Fruit fly (Drosophila melanogaster) whole organism, embryonic: Measurements from ENCODE around the gene Dlip2.

Experiments used
- Abd-B ChIP-seq: fragments of 200-800 bp; sonication (Bioruptor generic); optimal IDR thresholded peaks from 2 replicates; lab custom pipeline; 2018; ENCODE audit warnings: missing biosample characterization, mild to moderate bottlenecking, missing genetic modification characterization, moderate library complexity
- Adf1 ChIP-seq: fragments of 200-800 bp; sonication (Bioruptor generic); IDR thresholded peaks from 2 replicates; pipeline ENCODE4 v1.3.6; 2022; ENCODE audit warnings: missing biosample characterization, missing genetic modification characterization
- Atf6 ChIP-seq: fragments of 200-800 bp; sonication (Bioruptor generic); IDR thresholded peaks from 2 replicates; pipeline ENCODE4 v1.3.6; 2022; ENCODE audit warnings: missing biosample characterization, missing genetic modification characterization
- Bdp1 ChIP-seq: fragments of 200-800 bp; sonication (Bioruptor generic); optimal IDR thresholded peaks from 3 replicates; lab custom pipeline; 2016; ENCODE audit warnings: missing biosample characterization, missing genetic modification characterization
- Blimp-1 ChIP-seq: fragments of 200-800 bp; sonication (Bioruptor generic); optimal IDR thresholded peaks from 3 replicates; lab custom pipeline; 2018; ENCODE audit warnings: missing biosample characterization, missing genetic modification characterization, mild to moderate bottlenecking, moderate library complexity, missing genetic modification reagents
- BtbVII ChIP-seq: fragments of 200-800 bp; sonication (Bioruptor generic); optimal IDR thresholded peaks from 3 replicates; lab custom pipeline; 2017; ENCODE audit warnings: missing biosample characterization, mild to moderate bottlenecking, missing genetic modification characterization
- CG10462 ChIP-seq: fragments of 200-800 bp; sonication (Bioruptor generic); optimal IDR thresholded peaks from 2 replicates; lab custom pipeline; 2016; ENCODE audit warnings: missing biosample characterization, missing genetic modification characterization
- CG11398 ChIP-seq: fragments of 200-800 bp; sonication (Bioruptor generic); optimal IDR thresholded peaks from 2 replicates; lab custom pipeline; 2016; ENCODE audit warnings: missing biosample characterization, missing genetic modification characterization
- CG12071 ChIP-seq: fragments of 200-800 bp; sonication (Bioruptor generic); optimal IDR thresholded peaks from 3 replicates; lab custom pipeline; 2018; ENCODE audit warnings: missing biosample characterization, mild to moderate bottlenecking, missing genetic modification characterization
- CG12391 ChIP-seq: fragments of 200-800 bp; sonication (Bioruptor generic); optimal IDR thresholded peaks from 3 replicates; lab custom pipeline; 2018; ENCODE audit warnings: missing biosample characterization, mild to moderate bottlenecking, missing genetic modification characterization, moderate library complexity
- CG12659 ChIP-seq: fragments of 200-800 bp; sonication (Bioruptor generic); optimal IDR thresholded peaks from 3 replicates; lab custom pipeline; 2017; ENCODE audit warnings: mild to moderate bottlenecking, missing biosample characterization, missing genetic modification reagents, missing genetic modification characterization
- CG13624 ChIP-seq: fragments of 200-800 bp; sonication (Bioruptor generic); optimal IDR thresholded peaks from 2 replicates; lab custom pipeline; 2016; ENCODE audit warnings: missing biosample characterization, missing genetic modification characterization
- CG14667 ChIP-seq: fragments of 200-800 bp; sonication (Bioruptor generic); IDR thresholded peaks from 2 replicates; pipeline ENCODE4 v1.3.6; 2022; ENCODE audit warnings: missing biosample characterization, missing genetic modification characterization
- CG15479 ChIP-seq: fragments of 200-800 bp; sonication (Bioruptor generic); optimal IDR thresholded peaks from 3 replicates; lab custom pipeline; 2019; ENCODE audit warnings: missing biosample characterization, mild to moderate bottlenecking, missing genetic modification characterization, moderate library complexity
- CG1647 ChIP-seq: fragments of 200-800 bp; sonication (Bioruptor generic); optimal IDR thresholded peaks from 3 replicates; lab custom pipeline; 2016; ENCODE audit warnings: missing biosample characterization, missing genetic modification characterization
- CG17328 ChIP-seq: fragments of 200-800 bp; sonication (Bioruptor generic); IDR thresholded peaks from 2 replicates; pipeline ENCODE4 v1.3.6; 2022; ENCODE audit warnings: missing biosample characterization, missing genetic modification characterization
- CG31224 ChIP-seq: fragments of 200-800 bp; sonication (Bioruptor generic); IDR thresholded peaks from 2 replicates; pipeline ENCODE4 v1.3.6; 2022; ENCODE audit warnings: missing biosample characterization, missing genetic modification characterization
- CG4854 ChIP-seq: fragments of 200-800 bp; sonication (Bioruptor generic); optimal IDR thresholded peaks from 2 replicates; lab custom pipeline; 2016; ENCODE audit warnings: missing biosample characterization, missing genetic modification characterization, inconsistent platforms
- CG6272 ChIP-seq: fragments of 200-800 bp; sonication (Bioruptor generic); IDR thresholded peaks from 2 replicates; pipeline ENCODE4 v1.3.6; 2022; ENCODE audit warnings: missing biosample characterization, missing genetic modification characterization
- CG6689 ChIP-seq: fragments of 200-800 bp; sonication (Bioruptor generic); IDR thresholded peaks from 2 replicates; pipeline ENCODE4 v1.3.6; 2022; ENCODE audit warnings: missing biosample characterization, missing genetic modification characterization
- CG7357 ChIP-seq: fragments of 200-800 bp; sonication (Bioruptor generic); IDR thresholded peaks from 3 replicates; pipeline ENCODE4 v1.3.6; 2022; ENCODE audit warnings: missing biosample characterization, missing genetic modification characterization
- CG8388 ChIP-seq: fragments of 200-800 bp; sonication (Bioruptor generic); optimal IDR thresholded peaks from 2 replicates; lab custom pipeline; 2019; ENCODE audit warnings: missing biosample characterization, mild to moderate bottlenecking, missing genetic modification characterization, moderate library complexity
- CG8478 ChIP-seq: fragments of >200 bp; optimal IDR thresholded peaks from 2 replicates; lab custom pipeline; 2018
- CTCF ChIP-seq: fragments of 200-800 bp; sonication (Bioruptor generic); optimal IDR thresholded peaks from 2 replicates; lab custom pipeline; 2017; ENCODE audit warnings: missing biosample characterization, mild to moderate bottlenecking, missing genetic modification characterization, moderate library complexity
- Dbx ChIP-seq: fragments of 200-800 bp; sonication (Bioruptor generic); IDR thresholded peaks from 3 replicates; pipeline ENCODE4 v1.3.6; 2022; ENCODE audit warnings: missing biosample characterization, missing genetic modification characterization
- Doc3 ChIP-seq: fragments of 200-800 bp; sonication (Bioruptor generic); IDR thresholded peaks from 3 replicates; pipeline ENCODE4 v1.3.6; 2022; ENCODE audit warnings: missing biosample characterization, missing genetic modification characterization; ENCODE audit not compliant: partially characterized antibody
- Ets97D ChIP-seq: fragments of 200-800 bp; sonication (Bioruptor generic); optimal IDR thresholded peaks from 3 replicates; lab custom pipeline; 2016; ENCODE audit warnings: missing biosample characterization, missing genetic modification characterization
- HLH3B ChIP-seq: fragments of 200-800 bp; sonication (Bioruptor generic); IDR thresholded peaks from 2 replicates; pipeline ENCODE4 v1.3.6; 2022; ENCODE audit warnings: missing biosample characterization, missing genetic modification characterization
- Lim3 ChIP-seq: fragments of 200-800 bp; sonication (Bioruptor generic); IDR thresholded peaks from 2 replicates; pipeline ENCODE4 v1.3.6; 2022; ENCODE audit warnings: missing biosample characterization, missing genetic modification characterization
- Mad ChIP-seq: fragments of 200-800 bp; sonication (Bioruptor generic); optimal IDR thresholded peaks from 2 replicates; lab custom pipeline; 2016; ENCODE audit warnings: missing biosample characterization, missing genetic modification characterization
- Oaz ChIP-seq: fragments of 200-800 bp; sonication (Bioruptor generic); IDR thresholded peaks from 2 replicates; pipeline ENCODE4 v1.3.6; 2022; ENCODE audit warnings: missing biosample characterization, missing genetic modification characterization
- Optix ChIP-seq: fragments of 200-800 bp; sonication (Bioruptor generic); IDR thresholded peaks from 3 replicates; pipeline ENCODE4 v1.3.6; 2022; ENCODE audit warnings: missing biosample characterization, missing genetic modification characterization
- Spps ChIP-seq: fragments of 200-800 bp; sonication (Bioruptor generic); optimal IDR thresholded peaks from 2 replicates; lab custom pipeline; 2018; ENCODE audit warnings: missing biosample characterization, mild to moderate bottlenecking, missing genetic modification characterization
- Xrp1 ChIP-seq: fragments of 200-800 bp; sonication (Bioruptor generic); IDR thresholded peaks from 2 replicates; pipeline ENCODE4 v1.3.6; 2022; ENCODE audit warnings: missing biosample characterization, missing genetic modification characterization
- YL-1 ChIP-seq: fragments of 200-800 bp; sonication (Bioruptor generic); optimal IDR thresholded peaks from 3 replicates; lab custom pipeline; 2017; ENCODE audit warnings: missing biosample characterization, mild to moderate bottlenecking, missing genetic modification characterization
- bab2 ChIP-seq: fragments of 200-800 bp; sonication (Bioruptor generic); optimal IDR thresholded peaks from 2 replicates; lab custom pipeline; 2016; ENCODE audit warnings: missing biosample characterization, missing genetic modification characterization
- ci ChIP-seq: fragments of 200-800 bp; sonication (Bioruptor generic); IDR thresholded peaks from 3 replicates; pipeline ENCODE4 v1.3.6; 2022; ENCODE audit warnings: missing biosample characterization, missing genetic modification characterization
- ems ChIP-seq: fragments of 200-800 bp; sonication (Bioruptor generic); optimal IDR thresholded peaks from 3 replicates; lab custom pipeline; 2016; ENCODE audit warnings: missing biosample characterization, missing genetic modification characterization
- esg ChIP-seq: fragments of 200-800 bp; sonication (Bioruptor generic); conservative IDR thresholded peaks from 2 replicates; pipeline ENCODE4 v1.3.6; 2022; ENCODE audit warnings: missing biosample characterization, missing genetic modification characterization
- hb ChIP-seq: fragments of 200-800 bp; sonication (Bioruptor generic); IDR thresholded peaks from 3 replicates; pipeline ENCODE4 v1.3.6; 2022; ENCODE audit warnings: missing biosample characterization, missing genetic modification characterization; ENCODE audit not compliant: partially characterized antibody
- insv ChIP-seq, 2 experiments: fragments of 200-800 bp; sonication (Bioruptor generic); optimal IDR thresholded peaks; 3 replicates each; lab custom pipeline; 2016 to 2018; ENCODE audit warnings: missing biosample characterization in 2 of 2, missing genetic modification characterization in 2 of 2
- kay ChIP-seq: fragments of 200-800 bp; sonication (Bioruptor generic); optimal IDR thresholded peaks from 2 replicates; lab custom pipeline; 2016; ENCODE audit warnings: missing biosample characterization, missing genetic modification characterization
- nom ChIP-seq: fragments of 200-800 bp; sonication (Bioruptor generic); optimal IDR thresholded peaks from 2 replicates; lab custom pipeline; 2017; ENCODE audit warnings: missing biosample characterization, missing genetic modification characterization, mild to moderate bottlenecking, moderate library complexity, missing genetic modification reagents
- pfk ChIP-seq: fragments of 200-800 bp; sonication (Bioruptor generic); optimal IDR thresholded peaks from 2 replicates; lab custom pipeline; 2018; ENCODE audit warnings: missing biosample characterization, mild to moderate bottlenecking, missing genetic modification characterization, moderate library complexity
- ranshi ChIP-seq: fragments of 200-800 bp; sonication (Bioruptor generic); IDR thresholded peaks from 2 replicates; pipeline ENCODE4 v1.3.6; 2022; ENCODE audit warnings: missing biosample characterization, missing genetic modification characterization
- repo ChIP-seq: fragments of 200-800 bp; sonication (Bioruptor generic); optimal IDR thresholded peaks from 2 replicates; lab custom pipeline; 2016; ENCODE audit warnings: missing biosample characterization, missing genetic modification characterization
- slou ChIP-seq: fragments of 200-800 bp; sonication (Bioruptor generic); optimal IDR thresholded peaks from 3 replicates; lab custom pipeline; 2016; ENCODE audit warnings: missing biosample characterization, missing genetic modification characterization
- sug ChIP-seq: fragments of 200-800 bp; optimal IDR thresholded peaks from 2 replicates; lab custom pipeline; 2019; ENCODE audit warnings: missing biosample characterization, mild to moderate bottlenecking, missing genetic modification characterization, moderate library complexity
- unc-4 ChIP-seq: fragments of 200-800 bp; sonication (Bioruptor generic); IDR thresholded peaks from 2 replicates; pipeline ENCODE4 v1.3.6; 2022; ENCODE audit warnings: missing biosample characterization, missing genetic modification characterization; ENCODE audit not compliant: partially characterized antibody
- usp ChIP-seq: fragments of >200 bp; optimal IDR thresholded peaks from 2 replicates; lab custom pipeline; 2017; ENCODE audit warnings: missing biosample characterization, missing genetic modification characterization
- z ChIP-seq: fragments of 200-800 bp; sonication (Bioruptor generic); IDR thresholded peaks from 3 replicates; pipeline ENCODE4 v1.3.6; 2022; ENCODE audit warnings: missing biosample characterization, missing genetic modification characterization

Gene Dlip2

dm6 chr3R:4649126-4649811, 3.8 kb upstream of the Dlip2 start, which contains the start of gene Karybeta3 (continued):
- no peak; the same call in 2 of the 3 replicates for TF ChIP-seq hb (GFP tag; lab: Robert Waterston, UW)
- TF ChIP-seq CG14667 (GFP tag; lab: Robert Waterston, UW), result peak; percentile 39; the same call in 1 of the 2 replicates
- TF ChIP-seq CG17328 (GFP tag; lab: Robert Waterston, UW), result peak; percentile 73
- TF ChIP-seq Blimp-1 (GFP tag; lab: Kevin White, UChicago), result no peak
- peak; percentile 96 for TF ChIP-seq Ets97D (GFP tag; lab: Kevin White, UChicago)
- peak; percentile 16 for TF ChIP-seq CG10462 (GFP tag; lab: Kevin White, UChicago)
- peak; percentile 8 for TF ChIP-seq Spps (tag; lab: Kevin White, UChicago)
- peak; percentile 72 for TF ChIP-seq BtbVII
- peak; percentile 61; the same call in 2 of the 3 replicates for TF ChIP-seq CG7357 (GFP tag; lab: Robert Waterston, UW)
- peak; percentile 80; the same call in 1 of the 2 replicates for TF ChIP-seq ranshi
- peak; percentile 63 for TF ChIP-seq CG11398 (GFP tag; lab: Kevin White, UChicago)
- peak; percentile 71 for TF ChIP-seq kay (GFP tag; lab: Kevin White, UChicago)
- TF ChIP-seq CG15479 (GFP tag; lab: Kevin White, UChicago), result no peak
- TF ChIP-seq slou (GFP tag; lab: Kevin White, UChicago), result peak; percentile 10
- TF ChIP-seq bab2, result peak; percentile 82
- TF ChIP-seq repo (GFP tag; lab: Kevin White, UChicago), result peak; percentile 70
- TF ChIP-seq CG8388 (GFP tag; lab: Kevin White, UChicago), result peak; percentile 60
- peak; percentile 73 for TF ChIP-seq CG6689 (GFP tag; lab: Robert Waterston, UW)
- TF ChIP-seq Abd-B (GFP tag; lab: Kevin White, UChicago), result no peak
- peak; percentile 45 for TF ChIP-seq YL-1 (GFP tag; lab: Kevin White, UChicago)
- peak; percentile 65 for TF ChIP-seq nom (GFP tag; lab: Kevin White, UChicago)
- TF ChIP-seq Atf6, result peak; percentile 79
- TF ChIP-seq CG12391 (tag; lab: Kevin White, UChicago), result peak; percentile 75
- TF ChIP-seq CTCF (GFP tag; lab: Kevin White, UChicago), result peak; percentile 74
- peak; percentile 63 for TF ChIP-seq CG1647
- no peak for TF ChIP-seq usp (GFP tag; lab: Kevin White, UChicago)
- peak; percentile 79 for TF ChIP-seq CG31224
- TF ChIP-seq CG8478 (lab: Kevin White, UChicago), result no peak
- peak; percentile 60 for TF ChIP-seq Xrp1
- peak; percentile 69; the same call in 1 of the 2 replicates for TF ChIP-seq Adf1 (GFP tag; lab: Robert Waterston, UW)
- TF ChIP-seq Bdp1, result peak; percentile 64
- peak; percentile 90 for TF ChIP-seq CG13624 (GFP tag; lab: Kevin White, UChicago)
- peak; percentile 73 for TF ChIP-seq HLH3B
- TF ChIP-seq Dbx (GFP tag; lab: Robert Waterston, UW), result peak; percentile 80; the same call in 2 of the 3 replicates
- peak; percentile 83 for TF ChIP-seq ems (GFP tag; lab: Kevin White, UChicago)
- TF ChIP-seq CG12071 (GFP tag; lab: Kevin White, UChicago), result no peak
- TF ChIP-seq Doc3 (GFP tag; lab: Robert Waterston, UW), result peak; percentile 61; the same call in 2 of the 3 replicates
- peak; percentile 68 for TF ChIP-seq CG6272 (GFP tag; lab: Robert Waterston, UW)
- peak in 1 of 2 experiments; percentile 31 for TF ChIP-seq insv (GFP tag; optimal IDR thresholded peaks at IDR 0.05; lab: Kevin White, UChicago)
- 0 out of 2 replicates have a peak, but pooled peaks have one; percentile 35 for TF ChIP-seq Oaz (GFP tag; lab: Robert Waterston, UW)
- TF ChIP-seq pfk (GFP tag; lab: Kevin White, UChicago), result peak; percentile 66
- peak; percentile 73 for TF ChIP-seq Optix
- peak; percentile 73 for TF ChIP-seq CG12659 (GFP tag; lab: Kevin White, UChicago)
- peak; percentile 39 for TF ChIP-seq unc-4
- TF ChIP-seq esg (GFP tag; lab: Robert Waterston, UW), result peak; percentile 54; the same call in 1 of the 2 replicates
- TF ChIP-seq CG4854 (GFP tag; lab: Kevin White, UChicago), result peak; percentile 54
- no peak for TF ChIP-seq z (GFP tag; lab: Robert Waterston, UW)
- TF ChIP-seq Lim3, result no peak
- peak; percentile 72 for TF ChIP-seq sug (tag; lab: Kevin White, UChicago)
- TF ChIP-seq Mad, result peak; percentile 87
- TF ChIP-seq ci (GFP tag; lab: Robert Waterston, UW), result peak; percentile 92
